Fruit fly (Drosophila melanogaster) whole organism, adult: ENCODE results near the gene rno.

Experiments
- CG12768 ChIP-seq: fragments of 200-800 bp; sonication (Bioruptor generic); optimal IDR thresholded peaks from 2 replicates; lab custom pipeline; 2017; ENCODE audit warnings: missing biosample characterization, missing genetic modification characterization, mild to moderate bottlenecking, moderate library complexity, missing genetic modification reagents
- CG1620 ChIP-seq: fragments of 200-800 bp; sonication (Bioruptor generic); optimal IDR thresholded peaks from 2 replicates; lab custom pipeline; 2016; ENCODE audit warnings: missing biosample characterization, missing genetic modification characterization
- Clk ChIP-seq: fragments of 200-800 bp; sonication (Bioruptor generic); optimal IDR thresholded peaks from 2 replicates; lab custom pipeline; 2017; ENCODE audit warnings: missing biosample characterization, missing genetic modification characterization
- bab1 ChIP-seq: fragments of 200-800 bp; sonication (Bioruptor generic); optimal IDR thresholded peaks from 3 replicates; lab custom pipeline; 2019; ENCODE audit warnings: missing biosample characterization, mild to moderate bottlenecking, missing genetic modification characterization, moderate library complexity
- kay ChIP-seq: fragments of 200-800 bp; sonication (Bioruptor generic); peaks from one replicate; lab custom pipeline; 2016; ENCODE audit warnings: missing biosample characterization, missing genetic modification characterization, borderline replicate concordance
- tj ChIP-seq: fragments of 200-800 bp; sonication (Bioruptor generic); optimal IDR thresholded peaks from 3 replicates; lab custom pipeline; 2017; ENCODE audit warnings: missing biosample characterization, mild to moderate bottlenecking, missing genetic modification characterization, moderate library complexity
- toe ChIP-seq: fragments of 200-800 bp; sonication (Bioruptor generic); optimal IDR thresholded peaks from 2 replicates; lab custom pipeline; 2016; ENCODE audit warnings: missing biosample characterization, missing genetic modification characterization

DNA sequence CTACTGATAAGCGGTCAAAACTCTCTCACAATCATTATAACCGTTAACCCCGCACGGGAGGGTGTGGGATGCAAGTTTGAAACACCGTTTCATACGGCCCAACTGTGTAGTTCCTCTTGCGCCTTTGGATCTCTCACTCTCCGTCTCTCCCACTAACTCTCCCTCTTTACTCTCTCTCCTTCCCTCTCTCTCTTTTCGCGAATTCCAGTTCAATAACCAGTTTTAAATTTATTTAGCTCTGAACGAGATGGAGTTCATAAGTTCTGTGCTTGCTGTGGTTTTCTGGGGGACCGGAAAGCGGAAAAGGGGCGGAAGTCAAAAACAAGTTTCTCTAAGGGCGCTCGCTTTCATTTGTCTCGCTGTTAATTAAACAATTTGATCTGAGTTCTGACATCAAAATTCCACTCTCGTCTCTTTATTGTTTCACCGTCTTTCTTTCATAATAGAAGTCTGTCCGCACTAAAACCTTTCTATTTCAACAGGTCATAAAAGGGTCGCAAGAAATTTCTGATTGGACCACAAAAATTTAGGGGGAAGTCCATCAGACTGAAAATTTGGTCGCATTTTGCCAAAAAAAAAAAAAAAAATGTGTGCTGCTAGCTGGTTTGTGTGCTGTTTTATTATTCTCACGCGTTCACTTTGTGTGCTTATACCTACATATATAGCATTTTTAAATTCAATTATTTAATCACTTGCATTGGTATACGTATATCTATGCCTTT lies 58.6 kb downstream of the rno start:
- TF ChIP-seq CG1620 (GFP tag; lab: Kevin White, UChicago) (no peak), bab1 (GFP tag; lab: Kevin White, UChicago) (no peak), CG12768 (GFP tag; lab: Kevin White, UChicago) (no peak), Clk (GFP tag; lab: Kevin White, UChicago) (no peak), toe (no peak), tj (GFP tag; lab: Kevin White, UChicago) (no peak), kay (GFP tag; lab: Kevin White, UChicago) (no peak)
